Worm (Caenorhabditis elegans) whole organism, L4/young adult: ENCODE measurements around the gene mboa-3.

ENCODE experiments used
- dao-5 ChIP-seq: sonication (generic microtip); optimal IDR thresholded peaks from 2 replicates; lab custom pipeline; 2016; ENCODE audit warnings: missing genotype, missing genetic modification characterization, moderate library complexity, missing compliant biosample characterization
- him-1 ChIP-seq: sonication (generic microtip); optimal IDR thresholded peaks from 2 replicates; lab custom pipeline; 2016; ENCODE audit warnings: missing genotype, missing genetic modification reagents, missing genetic modification characterization, missing compliant biosample characterization

DNA sequence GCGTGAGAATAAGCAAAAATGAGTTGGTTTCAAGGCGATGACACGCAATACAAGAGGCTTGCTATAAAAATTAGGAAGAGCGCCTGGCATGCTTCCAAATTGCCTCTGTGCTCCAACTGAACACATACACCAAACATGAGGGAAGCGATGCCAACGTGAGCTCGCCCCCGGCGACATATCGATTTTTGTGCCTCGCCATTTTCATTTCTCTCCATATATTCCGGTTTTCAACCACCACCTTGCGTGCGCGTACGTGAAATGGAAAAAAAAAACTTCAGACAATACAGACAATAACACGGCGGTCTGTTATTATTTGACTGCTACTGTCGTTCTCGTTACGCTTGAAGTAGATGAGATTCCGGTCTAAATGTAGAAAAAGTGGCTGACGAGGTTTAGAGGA is 14.7 kb downstream of the mboa-3 start:
- TF ChIP-seq him-1 (tag; lab: Kevin White, UChicago) = no peak
- no peak for TF ChIP-seq dao-5 (tag; lab: Kevin White, UChicago)
